Worm (Caenorhabditis elegans) whole organism, L1 larva: ENCODE results near the gene hipr-1.

Experiments used
- C16A3.4 ChIP-seq: fragments of 150-350 bp; optimal IDR thresholded peaks from 2 replicates; lab custom pipeline; 2014; ENCODE audit warnings: missing biosample characterization, missing genetic modification characterization
- C34B4.2 ChIP-seq: sonication (generic microtip); optimal IDR thresholded peaks from 2 replicates; lab custom pipeline; 2017; ENCODE audit warnings: mild to moderate bottlenecking, missing genetic modification characterization, missing compliant biosample characterization
- ama-1 ChIP-seq: fragments of 150-350 bp; optimal IDR thresholded peaks from 2 replicates; lab custom pipeline; 2014
- blmp-1 ChIP-seq: fragments of 150-350 bp; optimal IDR thresholded peaks from 2 replicates; lab custom pipeline; 2014; ENCODE audit warnings: missing biosample characterization, missing genetic modification characterization
- ceh-63 ChIP-seq: fragments of 200-800 bp; sonication (Bioruptor generic); optimal IDR thresholded peaks from 2 replicates; lab custom pipeline; 2018; ENCODE audit warnings: mild to moderate bottlenecking, missing genetic modification characterization, missing compliant biosample characterization
- ceh-90 ChIP-seq: sonication (generic microtip); optimal IDR thresholded peaks from 2 replicates; lab custom pipeline; 2016; ENCODE audit warnings: missing genetic modification characterization, missing compliant biosample characterization
- efl-3 ChIP-seq: fragments of 200-800 bp; sonication (Bioruptor generic); optimal IDR thresholded peaks from 2 replicates; lab custom pipeline; 2018; ENCODE audit warnings: mild to moderate bottlenecking, missing genetic modification characterization, missing compliant biosample characterization
- egl-13 ChIP-seq: sonication (generic microtip); optimal IDR thresholded peaks from 2 replicates; lab custom pipeline; 2016; ENCODE audit warnings: missing genotype, missing genetic modification reagents, missing genetic modification characterization, missing compliant biosample characterization
- egl-27 ChIP-seq, 2 experiments: fragments of 150-350 bp in 1 of 2; sonication (generic microtip); optimal IDR thresholded peaks; 3 replicates each; lab custom pipeline; 2017 to 2018; ENCODE audit warnings: missing biosample characterization in 2 of 2, missing genetic modification characterization in 2 of 2, missing genetic modification reagents in 2 of 2
- elt-3 ChIP-seq, 6 experiments: fragments of 150-350 bp in 1 of 6; sonication (generic microtip); optimal IDR thresholded peaks; 2 replicates each; lab custom pipeline; 2017 to 2018; ENCODE audit warnings: missing biosample characterization in 6 of 6, missing genetic modification characterization in 6 of 6, inconsistent platforms in 1 of 6
- ets-5 ChIP-seq: fragments of 200-800 bp; sonication (Bioruptor generic); IDR thresholded peaks from 2 replicates; pipeline ENCODE4 v1.3.6; 2022; ENCODE audit warnings: missing genetic modification characterization, missing compliant biosample characterization
- hlh-4 ChIP-seq: sonication (generic microtip); optimal IDR thresholded peaks from 2 replicates; lab custom pipeline; 2016; ENCODE audit warnings: mild to moderate bottlenecking, missing genetic modification characterization, missing compliant biosample characterization
- irx-1 ChIP-seq: sonication (generic microtip); optimal IDR thresholded peaks from 2 replicates; lab custom pipeline; 2016; ENCODE audit warnings: missing genetic modification characterization, missing compliant biosample characterization
- jun-1 ChIP-seq: fragments of 150-350 bp; optimal IDR thresholded peaks from 2 replicates; lab custom pipeline; 2014; ENCODE audit warnings: missing biosample characterization, missing genetic modification reagents, missing genetic modification characterization
- lin-14 ChIP-seq: fragments of 200-800 bp; sonication (Bioruptor generic); optimal IDR thresholded peaks from 2 replicates; lab custom pipeline; 2018; ENCODE audit warnings: mild to moderate bottlenecking, missing genetic modification characterization, moderate library complexity, missing compliant biosample characterization
- lin-35 ChIP-seq, 2 experiments: fragments of 150-350 bp; optimal IDR thresholded peaks; 2 replicates each; lab custom pipeline; 2014; ENCODE audit warnings: missing biosample characterization in 2 of 2, missing genetic modification characterization in 2 of 2, missing genetic modification reagents in 2 of 2
- lir-3 ChIP-seq: sonication (generic microtip); optimal IDR thresholded peaks from 2 replicates; lab custom pipeline; 2016; ENCODE audit warnings: mild to moderate bottlenecking, missing genetic modification characterization, moderate library complexity, missing compliant biosample characterization; ENCODE audit not compliant: poor library complexity
- lsy-2 ChIP-seq, 2 experiments: fragments of 150-350 bp; optimal IDR thresholded peaks; 2 replicates each; lab custom pipeline; 2014; ENCODE audit warnings: missing biosample characterization in 2 of 2, missing genetic modification characterization in 2 of 2
- mab-9 ChIP-seq: fragments of 200-800 bp; sonication (Bioruptor generic); IDR thresholded peaks from 2 replicates; pipeline ENCODE4 v1.3.6; 2022; ENCODE audit warnings: missing genetic modification reagents, missing genetic modification characterization, missing compliant biosample characterization
- nhr-11 ChIP-seq: fragments of 150-350 bp; optimal IDR thresholded peaks from 2 replicates; lab custom pipeline; 2014; ENCODE audit warnings: missing biosample characterization, missing genetic modification characterization
- nhr-20 ChIP-seq: sonication (generic microtip); optimal IDR thresholded peaks from 2 replicates; lab custom pipeline; 2016; ENCODE audit warnings: mild to moderate bottlenecking, missing genetic modification characterization, missing compliant biosample characterization
- nhr-28 ChIP-seq: fragments of 150-350 bp; optimal IDR thresholded peaks from 2 replicates; lab custom pipeline; 2014; ENCODE audit warnings: missing biosample characterization, missing genetic modification characterization
- nhr-71 ChIP-seq: sonication (generic microtip); optimal IDR thresholded peaks from 2 replicates; lab custom pipeline; 2016; ENCODE audit warnings: mild to moderate bottlenecking, missing genetic modification characterization, moderate library complexity, missing compliant biosample characterization
- nhr-76 ChIP-seq: sonication (generic microtip); optimal IDR thresholded peaks from 2 replicates; lab custom pipeline; 2017; ENCODE audit warnings: missing biosample characterization, missing genetic modification characterization
- nhr-84 ChIP-seq: sonication (generic microtip); optimal IDR thresholded peaks from 2 replicates; lab custom pipeline; 2017; ENCODE audit warnings: missing biosample characterization, missing genetic modification characterization
- nhr-85 ChIP-seq: sonication (generic microtip); peaks from one replicate; lab custom pipeline; 2016; ENCODE audit warnings: missing genetic modification characterization, inconsistent platforms, missing compliant biosample characterization
- nhr-90 ChIP-seq: sonication (generic microtip); optimal IDR thresholded peaks from 2 replicates; lab custom pipeline; 2016; ENCODE audit warnings: mild to moderate bottlenecking, missing genetic modification characterization, missing compliant biosample characterization; ENCODE audit not compliant: poor library complexity
- pqm-1 ChIP-seq: sonication (generic microtip); optimal IDR thresholded peaks from 3 replicates; lab custom pipeline; 2017; ENCODE audit warnings: missing biosample characterization, missing genetic modification characterization
- skn-1 ChIP-seq: fragments of 150-350 bp; optimal IDR thresholded peaks from 2 replicates; lab custom pipeline; 2014; ENCODE audit warnings: missing biosample characterization, missing genetic modification characterization
- snpc-4 ChIP-seq: fragments of 150-350 bp; optimal IDR thresholded peaks from 2 replicates; lab custom pipeline; 2014; ENCODE audit warnings: missing biosample characterization, missing genetic modification characterization
- sox-4 ChIP-seq: sonication (generic microtip); optimal IDR thresholded peaks from 2 replicates; lab custom pipeline; 2016; ENCODE audit warnings: missing genetic modification characterization, missing compliant biosample characterization
- sptf-1 ChIP-seq: fragments of 150-350 bp; optimal IDR thresholded peaks from 2 replicates; lab custom pipeline; 2014; ENCODE audit warnings: missing biosample characterization, missing genetic modification characterization
- tlp-1 ChIP-seq: fragments of 150-350 bp; optimal IDR thresholded peaks from 2 replicates; lab custom pipeline; 2014; ENCODE audit warnings: missing biosample characterization, missing genetic modification characterization
- unc-130 ChIP-seq: fragments of 150-350 bp; optimal IDR thresholded peaks from 2 replicates; lab custom pipeline; 2017; ENCODE audit warnings: missing biosample characterization, missing genetic modification characterization, inconsistent platforms
- unc-30 ChIP-seq: sonication (generic microtip); optimal IDR thresholded peaks from 2 replicates; lab custom pipeline; 2017; ENCODE audit warnings: missing biosample characterization, missing genetic modification characterization
- unc-62 ChIP-seq: fragments of 150-350 bp; optimal IDR thresholded peaks from 2 replicates; lab custom pipeline; 2014; ENCODE audit warnings: missing biosample characterization, missing genetic modification reagents, missing genetic modification characterization
- vab-15 ChIP-seq: sonication (generic microtip); optimal IDR thresholded peaks from 2 replicates; lab custom pipeline; 2017; ENCODE audit warnings: missing genotype, mild to moderate bottlenecking, missing genetic modification characterization, missing compliant biosample characterization

hipr-1 gene

ce11 chrIII:8700289-8700957, 19.6 kb upstream of the hipr-1 start, which contains the start of the genes sdz-1 and vps-33.1 (continued):
- TF ChIP-seq snpc-4 (tag; lab: Kevin White, UChicago) = peak; percentile 42
- TF ChIP-seq nhr-71 (tag; lab: Kevin White, UChicago) = peak; percentile 61
- TF ChIP-seq lin-14 (GFP tag; lab: Kevin White, UChicago) = peak; percentile 49
- peak; percentile 70 for TF ChIP-seq C16A3.4 (tag; lab: Kevin White, UChicago)
- TF ChIP-seq ets-5 = no peak
- TF ChIP-seq skn-1 = peak; percentile 66

DNA sequence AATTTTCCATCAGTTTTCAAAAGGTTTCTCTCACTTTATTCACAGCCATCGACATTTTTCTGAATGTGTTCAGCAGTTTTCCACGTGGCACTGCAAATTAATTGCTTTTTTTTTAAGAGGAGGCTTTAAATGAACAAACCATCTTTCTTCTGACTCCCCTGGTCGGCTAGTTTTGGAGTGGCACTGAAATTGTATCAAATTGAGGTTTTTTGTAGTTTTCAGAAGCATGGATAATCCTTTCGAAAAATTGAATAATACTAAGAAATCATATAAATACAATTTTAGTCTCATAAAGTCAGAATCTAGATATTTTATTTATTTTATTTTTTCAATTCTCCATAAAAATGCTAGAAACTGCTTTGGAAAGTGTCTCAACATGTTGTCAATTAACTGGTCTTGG, 15.2 kb upstream of the hipr-1 start, which contains the start of gene B0303.16:
Gene B0303.16, plus strand, starts transcription at position 301 of the 400 bp plus-strand sequence.
- no peak for TF ChIP-seq unc-130 (tag; lab: Kevin White, UChicago)

DNA sequence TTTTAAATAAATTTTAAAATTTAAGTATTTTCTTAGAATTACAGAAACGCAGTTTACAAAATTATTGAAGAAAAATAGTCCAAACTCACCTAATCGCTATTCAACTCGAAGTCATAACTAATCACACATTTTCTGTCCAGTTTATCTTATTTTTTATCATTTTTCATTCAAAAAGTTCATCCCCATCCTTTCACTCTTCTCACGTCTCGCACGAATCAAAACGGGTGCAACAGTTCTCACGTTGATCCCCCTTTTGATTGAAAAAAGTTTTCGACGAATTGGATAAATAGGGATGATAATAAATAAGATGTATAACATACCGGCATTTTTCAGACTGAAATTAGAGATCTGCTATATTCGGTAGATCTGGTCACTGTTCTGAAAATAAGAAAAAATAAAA, 10.3 kb upstream of the hipr-1 start:
- TF ChIP-seq nhr-85 (tag; lab: Kevin White, UChicago) (peak; percentile 73), blmp-1 (peak; percentile 95), sox-4 (tag; lab: Kevin White, UChicago) (no peak), elt-3 (tag; optimal IDR thresholded peaks at IDR 0.05; lab: Kevin White, UChicago) (peak in 1 of 6 experiments; percentile 20)

- TF ChIP-seq lin-14 (GFP tag; lab: Kevin White, UChicago) = no peak
- no peak for TF ChIP-seq lin-35 (GFP tag; optimal IDR thresholded peaks at IDR 0.05; lab: Kevin White, UChicago)
- no peak for TF ChIP-seq egl-27 (tag; optimal IDR thresholded peaks at IDR 0.05; lab: Kevin White, UChicago)
- no peak for TF ChIP-seq jun-1 (tag; lab: Kevin White, UChicago)
- TF ChIP-seq nhr-71 (tag; lab: Kevin White, UChicago) = no peak
- no peak for TF ChIP-seq unc-62 (GFP tag; lab: Kevin White, UChicago)
- no peak for TF ChIP-seq nhr-84 (tag; lab: Kevin White, UChicago)
- TF ChIP-seq nhr-20 (tag; lab: Kevin White, UChicago) = no peak
- TF ChIP-seq nhr-90 (tag; lab: Kevin White, UChicago) = no peak
- TF ChIP-seq ceh-63 = no peak
- no peak for TF ChIP-seq C34B4.2 (tag; lab: Kevin White, UChicago)
- no peak for TF ChIP-seq nhr-28 (tag; lab: Kevin White, UChicago)
- TF ChIP-seq nhr-11 = no peak
- no peak for TF ChIP-seq C16A3.4 (tag; lab: Kevin White, UChicago)
- TF ChIP-seq efl-3 (GFP tag; lab: Kevin White, UChicago) = no peak
Measured at ce11 chrIII:8710310-8710709, 9.7 kb upstream of the hipr-1 start, which contains the start of gene B0303.11. Gene B0303.11, minus strand, starts transcription at chrIII:8710410.

ce11 chrIII:8712968-8713367, 7.0 kb upstream of the hipr-1 start:
- no peak for TF ChIP-seq ceh-63
- TF ChIP-seq lir-3 (tag; lab: Kevin White, UChicago) = no peak
- no peak for TF ChIP-seq ceh-90 (tag; lab: Kevin White, UChicago)
- no peak for TF ChIP-seq tlp-1
- no peak for TF ChIP-seq nhr-71 (tag; lab: Kevin White, UChicago)
- TF ChIP-seq blmp-1 = peak; percentile 54
- TF ChIP-seq C16A3.4 (tag; lab: Kevin White, UChicago) = no peak
- TF ChIP-seq vab-15 (tag; lab: Kevin White, UChicago) = no peak
- no peak for TF ChIP-seq sptf-1
- no peak for TF ChIP-seq ama-1 (lab: Kevin White, UChicago)
- TF ChIP-seq unc-62 (GFP tag; lab: Kevin White, UChicago) = no peak
- TF ChIP-seq nhr-11 = no peak
- TF ChIP-seq irx-1 (tag; lab: Kevin White, UChicago) = no peak
- TF ChIP-seq nhr-76 (tag; lab: Kevin White, UChicago) = no peak
- no peak for TF ChIP-seq pqm-1 (tag; lab: Kevin White, UChicago)
- no peak for TF ChIP-seq egl-13 (tag; lab: Kevin White, UChicago)
- TF ChIP-seq elt-3 (tag; optimal IDR thresholded peaks at IDR 0.05; lab: Kevin White, UChicago) = peak in 2 of 6 experiments; percentile 1 to 59
- no peak for TF ChIP-seq nhr-90 (tag; lab: Kevin White, UChicago)
- peak; percentile 4 for TF ChIP-seq lin-14 (GFP tag; lab: Kevin White, UChicago)
- no peak for TF ChIP-seq nhr-85 (tag; lab: Kevin White, UChicago)
- no peak for TF ChIP-seq mab-9 (GFP tag; lab: Robert Waterston, UW)
- TF ChIP-seq unc-30 (tag; lab: Kevin White, UChicago) = no peak
- TF ChIP-seq sox-4 (tag; lab: Kevin White, UChicago) = no peak
- TF ChIP-seq hlh-4 = no peak
- TF ChIP-seq snpc-4 (tag; lab: Kevin White, UChicago) = no peak
- no peak for TF ChIP-seq lsy-2 (tag; optimal IDR thresholded peaks at IDR 0.05; lab: Kevin White, UChicago)
